Fruit fly (Drosophila melanogaster) whole organism, embryonic: ENCODE measurements around the gene corto.

Experiments used
- Asciz ChIP-seq: fragments of 200-800 bp; sonication (Bioruptor generic); optimal IDR thresholded peaks from 2 replicates; lab custom pipeline; 2017; ENCODE audit warnings: missing biosample characterization, mild to moderate bottlenecking, missing genetic modification characterization, missing genetic modification reagents
- B-H2 ChIP-seq: fragments of 200-800 bp; sonication (Bioruptor generic); optimal IDR thresholded peaks from 2 replicates; lab custom pipeline; 2018; ENCODE audit warnings: missing biosample characterization, mild to moderate bottlenecking, missing genetic modification characterization
- Bgb ChIP-seq: fragments of 200-800 bp; sonication (Bioruptor generic); IDR thresholded peaks from 2 replicates; pipeline ENCODE4 v1.3.6; 2022; ENCODE audit warnings: missing biosample characterization, missing genetic modification characterization; ENCODE audit not compliant: partially characterized antibody
- CG10147 ChIP-seq: fragments of 200-800 bp; sonication (Bioruptor generic); optimal IDR thresholded peaks from 2 replicates; lab custom pipeline; 2019; ENCODE audit warnings: missing biosample characterization, mild to moderate bottlenecking, missing genetic modification characterization, moderate library complexity
- CG10979 ChIP-seq: fragments of 200-800 bp; sonication (Bioruptor generic); optimal IDR thresholded peaks from 2 replicates; lab custom pipeline; 2018; ENCODE audit warnings: missing biosample characterization, mild to moderate bottlenecking, missing genetic modification characterization, moderate library complexity
- CG11723 ChIP-seq: fragments of 200-800 bp; sonication (Bioruptor generic); optimal IDR thresholded peaks from 2 replicates; lab custom pipeline; 2017; ENCODE audit warnings: missing biosample characterization, mild to moderate bottlenecking, missing genetic modification characterization
- CG12219 ChIP-seq: fragments of 200-800 bp; sonication (Bioruptor generic); optimal IDR thresholded peaks from 3 replicates; lab custom pipeline; 2018; ENCODE audit warnings: missing biosample characterization, mild to moderate bottlenecking, missing genetic modification characterization
- CG1233 ChIP-seq: fragments of 200-800 bp; sonication (Bioruptor generic); optimal IDR thresholded peaks from 4 replicates; lab custom pipeline; 2018; ENCODE audit warnings: missing biosample characterization, mild to moderate bottlenecking, missing genetic modification characterization
- CG12942 ChIP-seq: fragments of 200-800 bp; sonication (Bioruptor generic); optimal IDR thresholded peaks from 3 replicates; lab custom pipeline; 2016; ENCODE audit warnings: missing biosample characterization, missing genetic modification characterization
- CG13123 ChIP-seq: fragments of 200-800 bp; sonication (Bioruptor generic); optimal IDR thresholded peaks from 2 replicates; lab custom pipeline; 2016; ENCODE audit warnings: missing biosample characterization, missing genetic modification characterization
- CG13894 ChIP-seq: fragments of 200-800 bp; sonication (Bioruptor generic); optimal IDR thresholded peaks from 3 replicates; lab custom pipeline; 2018; ENCODE audit warnings: missing biosample characterization, mild to moderate bottlenecking, missing genetic modification characterization, moderate library complexity
- CG1529 ChIP-seq: fragments of 200-800 bp; sonication (Bioruptor generic); optimal IDR thresholded peaks from 3 replicates; lab custom pipeline; 2018; ENCODE audit warnings: missing biosample characterization, missing genetic modification characterization
- CG15479 ChIP-seq: fragments of 200-800 bp; sonication (Bioruptor generic); optimal IDR thresholded peaks from 3 replicates; lab custom pipeline; 2019; ENCODE audit warnings: missing biosample characterization, mild to moderate bottlenecking, missing genetic modification characterization, moderate library complexity
- CG15601 ChIP-seq: fragments of 200-800 bp; sonication (Bioruptor generic); optimal IDR thresholded peaks from 3 replicates; lab custom pipeline; 2019; ENCODE audit warnings: missing biosample characterization, mild to moderate bottlenecking, missing genetic modification characterization, moderate library complexity
- CG1603 ChIP-seq: fragments of 200-800 bp; sonication (Bioruptor generic); optimal IDR thresholded peaks from 2 replicates; lab custom pipeline; 2019; ENCODE audit warnings: missing biosample characterization, mild to moderate bottlenecking, missing genetic modification characterization, moderate library complexity
- CG16815 ChIP-seq: fragments of 200-800 bp; sonication (Bioruptor generic); optimal IDR thresholded peaks from 3 replicates; lab custom pipeline; 2017; ENCODE audit warnings: missing biosample characterization, mild to moderate bottlenecking, missing genetic modification characterization
- CG2129 ChIP-seq: fragments of 200-800 bp; sonication (Bioruptor generic); IDR thresholded peaks from 2 replicates; pipeline ENCODE4 v1.3.6; 2022; ENCODE audit warnings: missing biosample characterization, missing genetic modification characterization; ENCODE audit not compliant: partially characterized antibody
- CG2199 ChIP-seq: fragments of 200-800 bp; sonication (Bioruptor generic); IDR thresholded peaks from 3 replicates; pipeline ENCODE4 v1.3.6; 2022; ENCODE audit warnings: missing biosample characterization, missing genetic modification characterization
- CG31365 ChIP-seq: fragments of 200-800 bp; sonication (Bioruptor generic); optimal IDR thresholded peaks from 2 replicates; lab custom pipeline; 2018; ENCODE audit warnings: missing biosample characterization, mild to moderate bottlenecking, missing genetic modification characterization
- CG4282 ChIP-seq: fragments of 200-800 bp; sonication (Bioruptor generic); optimal IDR thresholded peaks from 2 replicates; lab custom pipeline; 2016; ENCODE audit warnings: missing biosample characterization, missing genetic modification characterization
- CG5953 ChIP-seq: fragments of 200-800 bp; sonication (Bioruptor generic); IDR thresholded peaks from 2 replicates; pipeline ENCODE4 v1.3.6; 2022; ENCODE audit warnings: missing biosample characterization, missing genetic modification characterization
- CG6689 ChIP-seq: fragments of 200-800 bp; sonication (Bioruptor generic); IDR thresholded peaks from 2 replicates; pipeline ENCODE4 v1.3.6; 2022; ENCODE audit warnings: missing biosample characterization, missing genetic modification characterization
- CG8290 ChIP-seq, 3 experiments: fragments of 200-800 bp; sonication (Bioruptor generic); optimal IDR thresholded peaks; 2 replicates each; lab custom pipeline; 2016 to 2019; ENCODE audit warnings: missing biosample characterization in 3 of 3, missing genetic modification characterization in 3 of 3, mild to moderate bottlenecking in 2 of 3, moderate library complexity in 1 of 3
- D ChIP-seq, 2 experiments: fragments of 200-800 bp in 1 of 2; fragments of >200 bp in 1 of 2; sonication (Bioruptor generic) in 1 of 2; optimal IDR thresholded peaks; 2 replicates in 1 of 2; 3 replicates in 1 of 2; lab custom pipeline; 2017; ENCODE audit warnings: mild to moderate bottlenecking in 1 of 2, missing biosample characterization in 1 of 2, missing genetic modification characterization in 1 of 2, missing genetic modification reagents in 1 of 2
- D19B ChIP-seq: fragments of 200-800 bp; sonication (Bioruptor generic); optimal IDR thresholded peaks from 2 replicates; lab custom pipeline; 2017; ENCODE audit warnings: missing biosample characterization, mild to moderate bottlenecking, missing genetic modification characterization
- Deaf1 ChIP-seq: fragments of 200-800 bp; optimal IDR thresholded peaks from 3 replicates; lab custom pipeline; 2019; ENCODE audit warnings: missing biosample characterization, mild to moderate bottlenecking, missing genetic modification characterization, moderate library complexity
- E2f1 ChIP-seq: fragments of 200-800 bp; sonication (Bioruptor generic); IDR thresholded peaks from 2 replicates; pipeline ENCODE4 v1.3.6; 2022; ENCODE audit warnings: missing biosample characterization, missing genetic modification characterization
- Ets65A ChIP-seq: fragments of 200-800 bp; sonication (Bioruptor generic); peaks from one replicate; lab custom pipeline; 2016; ENCODE audit warnings: missing biosample characterization, missing genetic modification characterization
- Hmr ChIP-seq: fragments of 200-800 bp; sonication (Bioruptor generic); optimal IDR thresholded peaks from 3 replicates; lab custom pipeline; 2017; ENCODE audit warnings: mild to moderate bottlenecking, missing biosample characterization, missing genetic modification reagents, missing genetic modification characterization
- NK7.1 ChIP-seq: fragments of 200-800 bp; sonication (Bioruptor generic); optimal IDR thresholded peaks from 3 replicates; lab custom pipeline; 2016; ENCODE audit warnings: missing biosample characterization, missing genetic modification characterization
- NfI ChIP-seq: fragments of 200-800 bp; sonication (Bioruptor generic); optimal IDR thresholded peaks from 3 replicates; lab custom pipeline; 2018; ENCODE audit warnings: missing biosample characterization, mild to moderate bottlenecking, missing genetic modification characterization, moderate library complexity
- aop ChIP-seq: fragments of 200-800 bp; sonication (Bioruptor generic); IDR thresholded peaks from 2 replicates; pipeline ENCODE4 v1.3.6; 2022; ENCODE audit warnings: missing biosample characterization, missing genetic modification characterization
- ase ChIP-seq: fragments of 200-800 bp; sonication (Bioruptor generic); IDR thresholded peaks from 3 replicates; pipeline ENCODE4 v1.3.6; 2022; ENCODE audit warnings: missing biosample characterization, missing genetic modification characterization
- corto ChIP-seq: fragments of 200-800 bp; sonication (Bioruptor generic); optimal IDR thresholded peaks from 2 replicates; lab custom pipeline; 2016; ENCODE audit warnings: missing biosample characterization, mild to moderate bottlenecking, missing genetic modification characterization, moderate library complexity
- crp ChIP-seq, 2 experiments: fragments of 200-800 bp; sonication (Bioruptor generic); optimal IDR thresholded peaks; 2 replicates in 1 of 2; 3 replicates in 1 of 2; lab custom pipeline; 2017; ENCODE audit warnings: missing biosample characterization in 2 of 2, missing genetic modification characterization in 2 of 2, mild to moderate bottlenecking in 1 of 2, moderate library complexity in 1 of 2
- esg ChIP-seq: fragments of 200-800 bp; sonication (Bioruptor generic); conservative IDR thresholded peaks from 2 replicates; pipeline ENCODE4 v1.3.6; 2022; ENCODE audit warnings: missing biosample characterization, missing genetic modification characterization
- fd64A ChIP-seq: fragments of 200-800 bp; sonication (Bioruptor generic); optimal IDR thresholded peaks from 3 replicates; lab custom pipeline; 2018; ENCODE audit warnings: missing biosample characterization, mild to moderate bottlenecking, missing genetic modification characterization
- hbn ChIP-seq: fragments of 200-800 bp; sonication (Bioruptor generic); IDR thresholded peaks from 2 replicates; pipeline ENCODE4 v1.3.6; 2022; ENCODE audit warnings: missing biosample characterization, missing genetic modification characterization; ENCODE audit not compliant: partially characterized antibody
- kay ChIP-seq: fragments of 200-800 bp; sonication (Bioruptor generic); optimal IDR thresholded peaks from 2 replicates; lab custom pipeline; 2016; ENCODE audit warnings: missing biosample characterization, missing genetic modification characterization
- peb ChIP-seq: fragments of 200-800 bp; sonication (Bioruptor generic); IDR thresholded peaks from 2 replicates; pipeline ENCODE4 v1.3.6; 2022; ENCODE audit warnings: missing biosample characterization, missing genetic modification characterization
- sc ChIP-seq, 3 experiments: fragments of >200 bp in 2 of 3; fragments of 200-800 bp in 1 of 3; sonication (Bioruptor generic) in 1 of 3; optimal IDR thresholded peaks; 2 replicates in 2 of 3; 3 replicates in 1 of 3; lab custom pipeline; 2017; ENCODE audit warnings: mild to moderate bottlenecking in 1 of 3, missing biosample characterization in 1 of 3, missing genetic modification characterization in 1 of 3, missing genetic modification reagents in 1 of 3
- schlank ChIP-seq: fragments of 200-800 bp; sonication (Bioruptor generic); optimal IDR thresholded peaks from 2 replicates; lab custom pipeline; 2018; ENCODE audit warnings: missing biosample characterization, mild to moderate bottlenecking, missing genetic modification characterization
- sima ChIP-seq: fragments of 200-800 bp; sonication (Bioruptor generic); optimal IDR thresholded peaks from 2 replicates; lab custom pipeline; 2016; ENCODE audit warnings: missing biosample characterization, missing genetic modification characterization
- sna ChIP-seq: fragments of 200-800 bp; sonication (Bioruptor generic); IDR thresholded peaks from 2 replicates; pipeline ENCODE4 v1.3.6; 2022; ENCODE audit warnings: missing biosample characterization, missing genetic modification characterization; ENCODE audit not compliant: partially characterized antibody
- unpg ChIP-seq: fragments of 200-800 bp; sonication (Bioruptor generic); optimal IDR thresholded peaks from 3 replicates; lab custom pipeline; 2018; ENCODE audit warnings: missing biosample characterization, mild to moderate bottlenecking, missing genetic modification characterization, moderate library complexity
- vnd ChIP-seq: fragments of 200-800 bp; sonication (Bioruptor generic); IDR thresholded peaks from 3 replicates; pipeline ENCODE4 v1.3.6; 2022; ENCODE audit warnings: missing biosample characterization, missing genetic modification characterization; ENCODE audit not compliant: partially characterized antibody

The corto gene

DNA sequence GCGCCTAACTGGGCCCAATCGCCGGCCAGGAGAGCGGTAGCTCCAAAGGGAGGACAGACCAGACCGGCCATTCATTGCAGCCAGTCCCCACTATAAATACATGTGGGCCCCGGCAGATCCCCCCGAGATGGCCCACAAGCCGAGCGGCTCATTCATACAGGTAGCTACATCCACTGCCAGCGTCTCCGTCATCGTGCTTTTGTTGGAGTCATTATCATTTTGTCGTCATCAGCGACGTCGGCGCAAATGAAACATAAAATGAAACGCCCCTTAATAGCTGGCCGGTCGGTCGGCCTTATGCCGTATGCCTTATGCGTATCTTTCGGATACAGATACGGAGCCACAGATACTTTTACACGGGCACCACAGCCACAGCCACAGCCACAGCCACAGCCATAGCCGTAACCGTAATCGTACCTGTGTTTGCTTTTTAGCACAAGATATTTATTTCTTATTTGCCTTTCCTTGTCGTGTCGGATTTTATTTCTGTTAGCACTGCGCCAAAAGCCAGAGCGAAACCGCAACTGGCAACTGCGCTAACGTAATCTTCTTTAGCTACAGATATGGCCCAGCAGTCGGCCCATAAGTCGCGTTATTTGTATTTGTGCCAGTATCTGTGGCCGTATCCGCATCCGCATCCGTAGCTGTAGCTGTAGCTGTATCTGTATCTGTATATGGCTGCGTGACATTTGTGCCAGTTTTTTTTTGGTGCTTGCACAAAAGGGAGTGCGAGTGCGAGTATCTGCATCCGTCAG, 43.7 kb downstream of the corto start (continued):
- TF ChIP-seq fd64A (GFP tag; lab: Kevin White, UChicago) (peak; percentile 46), schlank (tag; lab: Kevin White, UChicago) (peak; percentile 43), sima (GFP tag; lab: Kevin White, UChicago) (no peak), CG10979 (tag; lab: Kevin White, UChicago) (peak; percentile 10), esg (no peak), sc (optimal IDR thresholded peaks at IDR 0.05; lab: Kevin White, UChicago) (no peak), sc (GFP tag; optimal IDR thresholded peaks at IDR 0.05; lab: Kevin White, UChicago) (no peak), CG1603 (tag; lab: Kevin White, UChicago) (peak; percentile 42), corto (GFP tag; lab: Kevin White, UChicago) (peak; percentile 19), E2f1 (GFP tag; lab: Robert Waterston, UW) (peak; percentile 46; the same call in 1 of the 2 replicates), NfI (GFP tag; lab: Kevin White, UChicago) (peak; percentile 14), kay (GFP tag; lab: Kevin White, UChicago) (no peak), Bgb (GFP tag; lab: Robert Waterston, UW) (no peak), CG13894 (tag; lab: Kevin White, UChicago) (peak; percentile 94), sna (no peak), CG2129 (no peak), vnd (no peak), CG4282 (GFP tag; lab: Kevin White, UChicago) (peak; percentile 5), unpg (peak; percentile 28), Asciz (GFP tag; lab: Kevin White, UChicago) (peak; percentile 68), B-H2 (GFP tag; lab: Kevin White, UChicago) (peak; percentile 53), crp (GFP tag; optimal IDR thresholded peaks at IDR 0.05; lab: Kevin White, UChicago) (peak in 1 of 2 experiments; percentile 30), CG12219 (GFP tag; lab: Kevin White, UChicago) (peak; percentile 61), CG2199 (GFP tag; lab: Robert Waterston, UW) (peak; percentile 67; the same call in 2 of the 3 replicates), D (optimal IDR thresholded peaks at IDR 0.05; lab: Kevin White, UChicago) (no peak), D (GFP tag; optimal IDR thresholded peaks at IDR 0.05; lab: Kevin White, UChicago) (peak; percentile 26), CG13123 (GFP tag; lab: Kevin White, UChicago) (peak; percentile 18), CG1529 (GFP tag; lab: Kevin White, UChicago) (peak; percentile 61), peb (GFP tag; lab: Robert Waterston, UW) (no peak), Deaf1 (peak; percentile 38), hbn (GFP tag; lab: Robert Waterston, UW) (no peak), CG6689 (0 out of 2 replicates have a peak, but pooled peaks have one; percentile 20), CG11723 (GFP tag; lab: Kevin White, UChicago) (peak; percentile 55), Hmr (GFP tag; lab: Kevin White, UChicago) (peak; percentile 85), NK7.1 (GFP tag; lab: Kevin White, UChicago) (no peak), CG10147 (peak; percentile 62), D19B (peak; percentile 46), CG31365 (tag; lab: Kevin White, UChicago) (peak; percentile 68), aop (GFP tag; lab: Robert Waterston, UW) (no peak), CG15601 (tag; lab: Kevin White, UChicago) (peak; percentile 69), CG12942 (GFP tag; lab: Kevin White, UChicago) (peak; percentile 14), CG16815 (GFP tag; lab: Kevin White, UChicago) (no peak), ase (GFP tag; lab: Robert Waterston, UW) (peak; percentile 46; the same call in 1 of the 3 replicates), CG5953 (GFP tag; lab: Robert Waterston, UW) (no peak), CG8290 (GFP tag; optimal IDR thresholded peaks at IDR 0.05; lab: Kevin White, UChicago) (peak; percentile 8), CG8290 (tag; optimal IDR thresholded peaks at IDR 0.05; lab: Kevin White, UChicago) (peak in 1 of 2 experiments; percentile 91), CG1233 (GFP tag; lab: Kevin White, UChicago) (peak; percentile 72), CG15479 (peak; percentile 92), Ets65A (no peak)
